Worm (Caenorhabditis elegans): ENCODE data around the gene ncs-4.

Gene ncs-4

ce11 chrX:10215429-10215828 is 39.1 kb downstream of the ncs-4 start, which contains the start of gene F44A6.4:
TSS of gene F44A6.4 (minus strand) at chrX:10215495.
- no peak for TF ChIP-seq tlf-1 (GFP tag; optimal IDR thresholded peaks at IDR 0.05)
- TF ChIP-seq attf-6 (GFP tag; IDR thresholded peaks at IDR 0.05), result no peak
- no peak for TF ChIP-seq snpc-1.3 (tag; optimal IDR thresholded peaks at IDR 0.05; ENCODE audit: insufficient read depth)
- TF ChIP-seq dpl-1 (GFP tag; optimal IDR thresholded peaks at IDR 0.05), result no peak
- no peak for TF ChIP-seq F33H1.4 (GFP tag; IDR thresholded peaks at IDR 0.05)
- no peak for TF ChIP-seq ztf-26 (tag; optimal IDR thresholded peaks at IDR 0.05)
- TF ChIP-seq snpc-1.1 (tag; optimal IDR thresholded peaks at IDR 0.05; ENCODE audit: insufficient read depth), result no peak
- no peak for TF ChIP-seq let-607 (tag; optimal IDR thresholded peaks at IDR 0.05)
- no peak for TF ChIP-seq F22D6.2 (tag; optimal IDR thresholded peaks at IDR 0.05)
- TF ChIP-seq athp-1 (tag; optimal IDR thresholded peaks at IDR 0.05), result no peak
- no peak for TF ChIP-seq somi-1 (GFP tag; optimal IDR thresholded peaks at IDR 0.05)
- no peak for TF ChIP-seq madf-10 (tag; optimal IDR thresholded peaks at IDR 0.05)
- TF ChIP-seq him-1 (tag; optimal IDR thresholded peaks at IDR 0.05), result no peak
- no peak for TF ChIP-seq ztf-3 (GFP tag; optimal IDR thresholded peaks at IDR 0.05)
- TF ChIP-seq D2030.7 (GFP tag; IDR thresholded peaks at IDR 0.05), result no peak
- TF ChIP-seq nhr-179 (tag; optimal IDR thresholded peaks at IDR 0.05), result no peak

- TF ChIP-seq hmg-20 (GFP tag; IDR thresholded peaks at IDR 0.05), result no peak
- TF ChIP-seq ztf-3 (GFP tag; optimal IDR thresholded peaks at IDR 0.05), result no peak
- no peak for TF ChIP-seq F22D6.2 (tag; optimal IDR thresholded peaks at IDR 0.05)
- no peak for TF ChIP-seq aptf-3 (GFP tag; IDR thresholded peaks at IDR 0.05)
- TF ChIP-seq nhr-80 (tag; optimal IDR thresholded peaks at IDR 0.05), result peak; percentile 36
Measured at ce11 chrX:10216344-10216743, 40.0 kb downstream of the ncs-4 start.

ce11 chrX:10216857-10217256 is 40.5 kb downstream of the ncs-4 start:
- TF ChIP-seq attf-3 (GFP tag; conservative IDR thresholded peaks at IDR 0.05), result no peak

ce11 chrX:10218779-10219178 is 42.5 kb downstream of the ncs-4 start, which contains the start of gene F44A6.5:
TSS of gene F44A6.5 (minus strand) at chrX:10218929.
- TF ChIP-seq egl-18 (GFP tag; IDR thresholded peaks at IDR 0.05), result no peak
- TF ChIP-seq tbx-9 (tag; optimal IDR thresholded peaks at IDR 0.05; ENCODE audit: borderline replicate concordance), result no peak
- no peak for TF ChIP-seq zim-3 (tag; optimal IDR thresholded peaks at IDR 0.05)
- TF ChIP-seq ceh-100 (GFP tag; IDR thresholded peaks at IDR 0.05), result no peak
- TF ChIP-seq T07F8.4 (tag; optimal IDR thresholded peaks at IDR 0.05), result no peak
- no peak for TF ChIP-seq cebp-2 (GFP tag; IDR thresholded peaks at IDR 0.05)
- peak; percentile 53 for TF ChIP-seq nhr-80 (tag; optimal IDR thresholded peaks at IDR 0.05)
- no peak for TF ChIP-seq snpc-1.1 (tag; optimal IDR thresholded peaks at IDR 0.05; ENCODE audit: insufficient read depth)
- no peak for TF ChIP-seq rec-8 (tag; optimal IDR thresholded peaks at IDR 0.05)
- TF ChIP-seq ztf-26 (tag; optimal IDR thresholded peaks at IDR 0.05), result peak; percentile 19
- TF ChIP-seq F57A8.1 (GFP tag; optimal IDR thresholded peaks at IDR 0.05), result no peak
- TF ChIP-seq F23B12.7 (tag; optimal IDR thresholded peaks at IDR 0.05; ENCODE audit: insufficient read depth), result peak; percentile 2
- TF ChIP-seq lag-1 (GFP tag; IDR thresholded peaks at IDR 0.05), result no peak
- TF ChIP-seq lin-40 (tag; optimal IDR thresholded peaks at IDR 0.05), result peak; percentile 42
- no peak for TF ChIP-seq Y79H2A.3 (GFP tag; conservative IDR thresholded peaks at IDR 0.05)
- TF ChIP-seq tbp1 (GFP tag; optimal IDR thresholded peaks at IDR 0.05), result peak; percentile 2
- no peak for TF ChIP-seq cebp-1 (GFP tag; IDR thresholded peaks at IDR 0.05)
- TF ChIP-seq cebp-1 (tag; optimal IDR thresholded peaks at IDR 0.05), result peak; percentile 4
- no peak for TF ChIP-seq aptf-3 (GFP tag; IDR thresholded peaks at IDR 0.05)

Data from whole organism, young adult.